Fruit fly (Drosophila melanogaster) whole organism, embryonic: ENCODE data around the gene CG43731.

Source experiments
- Atf6 ChIP-seq: fragments of 200-800 bp; sonication (Bioruptor generic); IDR thresholded peaks from 2 replicates; pipeline ENCODE4 v1.3.6; 2022; ENCODE audit warnings: missing biosample characterization, missing genetic modification characterization
- Bgb ChIP-seq: fragments of 200-800 bp; sonication (Bioruptor generic); IDR thresholded peaks from 2 replicates; pipeline ENCODE4 v1.3.6; 2022; ENCODE audit warnings: missing biosample characterization, missing genetic modification characterization; ENCODE audit not compliant: partially characterized antibody
- CG10462 ChIP-seq: fragments of 200-800 bp; sonication (Bioruptor generic); optimal IDR thresholded peaks from 2 replicates; lab custom pipeline; 2016; ENCODE audit warnings: missing biosample characterization, missing genetic modification characterization
- CG12071 ChIP-seq: fragments of 200-800 bp; sonication (Bioruptor generic); optimal IDR thresholded peaks from 3 replicates; lab custom pipeline; 2018; ENCODE audit warnings: missing biosample characterization, mild to moderate bottlenecking, missing genetic modification characterization
- CG12236 ChIP-seq: fragments of 200-800 bp; sonication (Bioruptor generic); optimal IDR thresholded peaks from 2 replicates; lab custom pipeline; 2016; ENCODE audit warnings: missing biosample characterization, missing genetic modification characterization
- CG12769 ChIP-seq: fragments of 200-800 bp; sonication (Bioruptor generic); optimal IDR thresholded peaks from 2 replicates; lab custom pipeline; 2019; ENCODE audit warnings: missing biosample characterization, mild to moderate bottlenecking, missing genetic modification characterization, moderate library complexity
- CG14441 ChIP-seq: fragments of 200-800 bp; sonication (Bioruptor generic); IDR thresholded peaks from 2 replicates; pipeline ENCODE4 v1.3.6; 2022; ENCODE audit warnings: missing biosample characterization, missing genetic modification characterization
- CG14965 ChIP-seq: fragments of 200-800 bp; sonication (Bioruptor generic); optimal IDR thresholded peaks from 2 replicates; lab custom pipeline; 2016; ENCODE audit warnings: missing biosample characterization, missing genetic modification characterization, borderline replicate concordance
- CG15011 ChIP-seq: fragments of 200-800 bp; sonication (Bioruptor generic); optimal IDR thresholded peaks from 3 replicates; lab custom pipeline; 2018; ENCODE audit warnings: missing biosample characterization, mild to moderate bottlenecking, missing genetic modification characterization
- CG15479 ChIP-seq: fragments of 200-800 bp; sonication (Bioruptor generic); optimal IDR thresholded peaks from 3 replicates; lab custom pipeline; 2019; ENCODE audit warnings: missing biosample characterization, mild to moderate bottlenecking, missing genetic modification characterization, moderate library complexity
- CG18262 ChIP-seq: fragments of 200-800 bp; optimal IDR thresholded peaks from 3 replicates; lab custom pipeline; 2019; ENCODE audit warnings: missing biosample characterization, mild to moderate bottlenecking, missing genetic modification characterization, moderate library complexity
- CG2199 ChIP-seq: fragments of 200-800 bp; sonication (Bioruptor generic); IDR thresholded peaks from 3 replicates; pipeline ENCODE4 v1.3.6; 2022; ENCODE audit warnings: missing biosample characterization, missing genetic modification characterization
- CG2202 ChIP-seq: fragments of 200-800 bp; sonication (Bioruptor generic); optimal IDR thresholded peaks from 2 replicates; lab custom pipeline; 2018; ENCODE audit warnings: missing biosample characterization, mild to moderate bottlenecking, missing genetic modification characterization
- CG2875 ChIP-seq: fragments of 200-800 bp; sonication (Bioruptor generic); optimal IDR thresholded peaks from 2 replicates; lab custom pipeline; 2017; ENCODE audit warnings: missing biosample characterization, mild to moderate bottlenecking, missing genetic modification characterization, missing genetic modification reagents
- CG30020 ChIP-seq: fragments of 200-800 bp; optimal IDR thresholded peaks from 2 replicates; lab custom pipeline; 2019; ENCODE audit warnings: missing biosample characterization, mild to moderate bottlenecking, missing genetic modification characterization, moderate library complexity
- CG31388 ChIP-seq: fragments of 200-800 bp; sonication (Bioruptor generic); optimal IDR thresholded peaks from 2 replicates; lab custom pipeline; 2016; ENCODE audit warnings: missing biosample characterization, missing genetic modification characterization
- CG33557 ChIP-seq: fragments of 200-800 bp; sonication (Bioruptor generic); optimal IDR thresholded peaks from 2 replicates; lab custom pipeline; 2019; ENCODE audit warnings: missing biosample characterization, mild to moderate bottlenecking, missing genetic modification characterization, moderate library complexity
- CG3847 ChIP-seq: fragments of 200-800 bp; sonication (Bioruptor generic); IDR thresholded peaks from 2 replicates; pipeline ENCODE4 v1.3.6; 2022; ENCODE audit warnings: missing biosample characterization, missing genetic modification characterization
- CG4617 ChIP-seq: fragments of 200-800 bp; sonication (Bioruptor generic); optimal IDR thresholded peaks from 3 replicates; lab custom pipeline; 2016; ENCODE audit warnings: missing biosample characterization, missing genetic modification characterization, borderline replicate concordance
- CG4707 ChIP-seq: fragments of 200-800 bp; sonication (Bioruptor generic); optimal IDR thresholded peaks from 2 replicates; lab custom pipeline; 2018; ENCODE audit warnings: missing biosample characterization, mild to moderate bottlenecking, missing genetic modification characterization, moderate library complexity
- CG6175 ChIP-seq: fragments of 200-800 bp; sonication (Bioruptor generic); IDR thresholded peaks from 3 replicates; pipeline ENCODE4 v1.3.6; 2022; ENCODE audit warnings: missing biosample characterization, missing genetic modification characterization
- CG6689 ChIP-seq: fragments of 200-800 bp; sonication (Bioruptor generic); IDR thresholded peaks from 2 replicates; pipeline ENCODE4 v1.3.6; 2022; ENCODE audit warnings: missing biosample characterization, missing genetic modification characterization
- CG9727 ChIP-seq: fragments of 200-800 bp; sonication (Bioruptor generic); optimal IDR thresholded peaks from 3 replicates; lab custom pipeline; 2017; ENCODE audit warnings: missing biosample characterization, mild to moderate bottlenecking, missing genetic modification characterization
- CkIIα-i1 ChIP-seq: fragments of 200-800 bp; sonication (Bioruptor generic); IDR thresholded peaks from 2 replicates; pipeline ENCODE4 v1.3.6; 2022; ENCODE audit warnings: missing biosample characterization, missing genetic modification characterization
- Dip2 ChIP-seq: fragments of 200-800 bp; sonication (Bioruptor generic); IDR thresholded peaks from 2 replicates; pipeline ENCODE4 v1.3.6; 2022; ENCODE audit warnings: missing biosample characterization, missing genetic modification characterization
- Dp ChIP-seq: fragments of 200-800 bp; sonication (Bioruptor generic); optimal IDR thresholded peaks from 2 replicates; lab custom pipeline; 2018; ENCODE audit warnings: missing biosample characterization, mild to moderate bottlenecking, missing genetic modification characterization, moderate library complexity
- Elba2 ChIP-seq: fragments of 200-800 bp; sonication (Bioruptor generic); optimal IDR thresholded peaks from 3 replicates; lab custom pipeline; 2016; ENCODE audit warnings: missing biosample characterization, missing genetic modification characterization
- Fer2 ChIP-seq: fragments of 200-800 bp; sonication (Bioruptor generic); optimal IDR thresholded peaks from 2 replicates; lab custom pipeline; 2018; ENCODE audit warnings: missing biosample characterization, mild to moderate bottlenecking, missing genetic modification characterization, moderate library complexity
- Hr3 ChIP-seq: fragments of 200-800 bp; sonication (Bioruptor generic); optimal IDR thresholded peaks from 3 replicates; lab custom pipeline; 2016; ENCODE audit warnings: missing biosample characterization, missing genetic modification characterization
- Mes4 ChIP-seq: fragments of 200-800 bp; sonication (Bioruptor generic); optimal IDR thresholded peaks from 2 replicates; lab custom pipeline; 2016; ENCODE audit warnings: missing biosample characterization, missing genetic modification characterization
- NC2β ChIP-seq: fragments of 200-800 bp; sonication (Bioruptor generic); optimal IDR thresholded peaks from 2 replicates; lab custom pipeline; 2016; ENCODE audit warnings: missing biosample characterization, missing genetic modification characterization
- Nf-YB ChIP-seq: fragments of 200-800 bp; sonication (Bioruptor generic); optimal IDR thresholded peaks from 3 replicates; lab custom pipeline; 2019; ENCODE audit warnings: missing biosample characterization, mild to moderate bottlenecking, missing genetic modification characterization, moderate library complexity
- PHDP ChIP-seq: fragments of 200-800 bp; sonication (Bioruptor generic); optimal IDR thresholded peaks from 3 replicates; lab custom pipeline; 2018; ENCODE audit warnings: missing biosample characterization, mild to moderate bottlenecking, missing genetic modification characterization, moderate library complexity
- Ravus ChIP-seq: fragments of 200-800 bp; sonication (Bioruptor generic); IDR thresholded peaks from 2 replicates; pipeline ENCODE4 v1.3.6; 2022; ENCODE audit warnings: missing biosample characterization, missing genetic modification characterization
- Scr ChIP-seq: fragments of 200-800 bp; sonication (Bioruptor generic); IDR thresholded peaks from 2 replicates; pipeline ENCODE4 v1.3.6; 2022; ENCODE audit warnings: missing biosample characterization, missing genetic modification characterization; ENCODE audit not compliant: partially characterized antibody
- Sox102F ChIP-seq: fragments of 200-800 bp; sonication (Bioruptor generic); optimal IDR thresholded peaks from 2 replicates; lab custom pipeline; 2018; ENCODE audit warnings: missing biosample characterization, mild to moderate bottlenecking, missing genetic modification characterization, moderate library complexity
- Sry-δ ChIP-seq: fragments of 200-800 bp; sonication (Bioruptor generic); optimal IDR thresholded peaks from 2 replicates; lab custom pipeline; 2016; ENCODE audit warnings: missing biosample characterization, missing genetic modification characterization
- ci ChIP-seq: fragments of 200-800 bp; sonication (Bioruptor generic); IDR thresholded peaks from 3 replicates; pipeline ENCODE4 v1.3.6; 2022; ENCODE audit warnings: missing biosample characterization, missing genetic modification characterization
- corto ChIP-seq: fragments of 200-800 bp; sonication (Bioruptor generic); optimal IDR thresholded peaks from 2 replicates; lab custom pipeline; 2016; ENCODE audit warnings: missing biosample characterization, mild to moderate bottlenecking, missing genetic modification characterization, moderate library complexity
- dati ChIP-seq: fragments of 200-800 bp; sonication (Bioruptor generic); IDR thresholded peaks from 2 replicates; pipeline ENCODE4 v1.3.6; 2022; ENCODE audit warnings: missing biosample characterization, missing genetic modification characterization
- dpn ChIP-seq, 2 experiments: fragments of 200-800 bp; sonication (Bioruptor generic); optimal IDR thresholded peaks; 3 replicates each; lab custom pipeline; 2016; ENCODE audit warnings: missing biosample characterization in 2 of 2, missing genetic modification characterization in 2 of 2
- ewg ChIP-seq: fragments of 200-800 bp; sonication (Bioruptor generic); optimal IDR thresholded peaks from 3 replicates; lab custom pipeline; 2017; ENCODE audit warnings: mild to moderate bottlenecking, missing biosample characterization, missing genetic modification reagents, missing genetic modification characterization
- h ChIP-seq: fragments of >200 bp; optimal IDR thresholded peaks from 2 replicates; lab custom pipeline; 2017
- ham ChIP-seq: fragments of 200-800 bp; sonication (Bioruptor generic); IDR thresholded peaks from 2 replicates; pipeline ENCODE4 v1.3.6; 2022; ENCODE audit warnings: missing biosample characterization, missing genetic modification characterization
- insv ChIP-seq, 2 experiments: fragments of 200-800 bp; sonication (Bioruptor generic); optimal IDR thresholded peaks; 3 replicates each; lab custom pipeline; 2016 to 2018; ENCODE audit warnings: missing biosample characterization in 2 of 2, missing genetic modification characterization in 2 of 2
- jing ChIP-seq: fragments of 200-800 bp; sonication (Bioruptor generic); optimal IDR thresholded peaks from 2 replicates; lab custom pipeline; 2018; ENCODE audit warnings: missing biosample characterization, mild to moderate bottlenecking, missing genetic modification characterization
- lbe ChIP-seq: fragments of 200-800 bp; sonication (Bioruptor generic); optimal IDR thresholded peaks from 2 replicates; lab custom pipeline; 2016; ENCODE audit warnings: missing biosample characterization, mild to moderate bottlenecking, missing genetic modification characterization
- nerfin-1 ChIP-seq: fragments of 200-800 bp; sonication (Bioruptor generic); optimal IDR thresholded peaks from 3 replicates; lab custom pipeline; 2019; ENCODE audit warnings: missing biosample characterization, mild to moderate bottlenecking, missing genetic modification characterization, moderate library complexity
- pan ChIP-seq, 4 experiments: fragments of >200 bp in 3 of 4; fragments of 200-800 bp in 1 of 4; sonication (Bioruptor generic) in 1 of 4; optimal IDR thresholded peaks in 3 of 4; IDR thresholded peaks in 1 of 4; 2 replicates each; pipeline versions ENCODE4 v1.3.6 to Lab custom; 2017 to 2022; ENCODE audit warnings: missing biosample characterization in 2 of 4, missing genetic modification characterization in 2 of 4, mixed read lengths in 1 of 4
- seq ChIP-seq: fragments of 200-800 bp; sonication (Bioruptor generic); IDR thresholded peaks from 2 replicates; pipeline ENCODE4 v1.3.6; 2022; ENCODE audit warnings: missing biosample characterization, missing genetic modification characterization

CG43731 gene

DNA sequence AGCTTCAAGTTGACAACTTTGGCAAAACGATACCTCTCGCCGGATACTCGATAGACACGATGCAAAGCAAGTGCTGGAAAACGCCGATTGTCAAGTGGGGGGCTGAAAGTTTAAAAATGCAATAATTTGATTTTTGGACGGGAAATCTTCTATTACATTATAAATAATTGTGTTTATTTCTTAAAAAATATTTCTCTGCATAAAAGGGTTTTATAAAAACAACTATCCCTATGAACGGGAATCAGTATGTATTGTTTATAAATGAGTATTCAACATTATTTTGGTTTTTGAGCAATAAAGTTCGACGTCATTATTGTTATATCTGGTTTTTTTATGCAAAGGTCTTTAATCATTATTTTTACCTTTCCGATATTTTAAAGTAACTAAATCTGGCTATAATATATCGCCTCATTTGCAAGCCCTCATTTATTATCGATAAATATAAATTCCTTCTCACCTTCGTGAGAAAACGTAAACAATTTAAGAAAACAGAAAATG is 30.1 kb downstream of the CG43731 start, which contains the start of the genes AsnRS and DCTN6-p27 (continued):
- peak; percentile 70 for TF ChIP-seq NC2β
- TF ChIP-seq CG12769 (tag; lab: Kevin White, UChicago): no peak
- TF ChIP-seq CG4617: peak; percentile 76
- TF ChIP-seq jing (GFP tag; lab: Kevin White, UChicago): no peak
- TF ChIP-seq CG30020: peak; percentile 54
- TF ChIP-seq h (lab: Kevin White, UChicago): no peak
- no peak for TF ChIP-seq CG6175
- TF ChIP-seq CG18262 (tag; lab: Kevin White, UChicago): peak; percentile 71
- peak; percentile 51 for TF ChIP-seq lbe
- TF ChIP-seq ewg (GFP tag; lab: Kevin White, UChicago): peak; percentile 39
- TF ChIP-seq CG15011 (GFP tag; lab: Kevin White, UChicago): no peak
- TF ChIP-seq CG3847: peak; percentile 63
- TF ChIP-seq CG31388 (GFP tag; lab: Kevin White, UChicago): no peak
- TF ChIP-seq Bgb (GFP tag; lab: Robert Waterston, UW): peak; percentile 39
- TF ChIP-seq corto: no peak
- no peak for TF ChIP-seq CG4707 (GFP tag; lab: Kevin White, UChicago)
- TF ChIP-seq Fer2 (tag; lab: Kevin White, UChicago): peak; percentile 67
- peak; percentile 8 for TF ChIP-seq Mes4 (GFP tag; lab: Kevin White, UChicago)
- peak; percentile 34 for TF ChIP-seq CG2875 (GFP tag; lab: Kevin White, UChicago)
- no peak for TF ChIP-seq Ravus (GFP tag; lab: Robert Waterston, UW)
- no peak for TF ChIP-seq CG14965
- peak; percentile 70 to 72 for TF ChIP-seq dpn (GFP tag; optimal IDR thresholded peaks at IDR 0.05; lab: Kevin White, UChicago)
- peak; percentile 64 for TF ChIP-seq CG9727 (GFP tag; lab: Kevin White, UChicago)
- TF ChIP-seq Sry-δ: peak; percentile 70
- peak; percentile 82 for TF ChIP-seq Scr (GFP tag; lab: Robert Waterston, UW)
- no peak for TF ChIP-seq CG12071 (GFP tag; lab: Kevin White, UChicago)
- TF ChIP-seq CG15479: no peak
- peak; percentile 61 for TF ChIP-seq CG33557 (GFP tag; lab: Kevin White, UChicago)
- no peak for TF ChIP-seq pan (optimal IDR thresholded peaks at IDR 0.05; lab: Kevin White, UChicago)
- TF ChIP-seq pan (GFP tag; optimal IDR thresholded peaks at IDR 0.05 in 1 of 2, IDR thresholded peaks at IDR 0.05 in 1 of 2): peak in 1 of 2 experiments; percentile 76
- peak; percentile 60; the same call in 1 of the 3 replicates for TF ChIP-seq CG2199 (GFP tag; lab: Robert Waterston, UW)
- TF ChIP-seq CkIIα-i1 (GFP tag; lab: Robert Waterston, UW): no peak
- TF ChIP-seq Elba2: no peak
- TF ChIP-seq Nf-YB (GFP tag; lab: Kevin White, UChicago): peak; percentile 38
- TF ChIP-seq dati (GFP tag; lab: Robert Waterston, UW): no peak
- TF ChIP-seq seq (GFP tag; lab: Robert Waterston, UW): peak; percentile 34; the same call in 1 of the 2 replicates
- TF ChIP-seq CG10462 (GFP tag; lab: Kevin White, UChicago): peak; percentile 56
- TF ChIP-seq insv (GFP tag; optimal IDR thresholded peaks at IDR 0.05; lab: Kevin White, UChicago): peak in 1 of 2 experiments; percentile 78
- TF ChIP-seq Hr3 (GFP tag; lab: Kevin White, UChicago): peak; percentile 71
- TF ChIP-seq PHDP (tag; lab: Kevin White, UChicago): peak; percentile 57
- peak; percentile 70 for TF ChIP-seq ci
- peak; percentile 59 for TF ChIP-seq CG6689 (GFP tag; lab: Robert Waterston, UW)
- TF ChIP-seq Atf6 (GFP tag; lab: Robert Waterston, UW): peak; percentile 76
- no peak for TF ChIP-seq ham (GFP tag; lab: Robert Waterston, UW)
- peak; percentile 50 for TF ChIP-seq CG14441 (GFP tag; lab: Robert Waterston, UW)
- TF ChIP-seq CG12236 (GFP tag; lab: Kevin White, UChicago): no peak
- TF ChIP-seq nerfin-1: peak; percentile 90
- TF ChIP-seq CG2202 (tag; lab: Kevin White, UChicago): peak; percentile 30
- no peak for TF ChIP-seq Dip2
- TF ChIP-seq Dp: peak; percentile 49
- TF ChIP-seq Sox102F (GFP tag; lab: Kevin White, UChicago): peak; percentile 64
